Worm (Caenorhabditis elegans): Measurements from ENCODE around the gene str-97.

DNA sequence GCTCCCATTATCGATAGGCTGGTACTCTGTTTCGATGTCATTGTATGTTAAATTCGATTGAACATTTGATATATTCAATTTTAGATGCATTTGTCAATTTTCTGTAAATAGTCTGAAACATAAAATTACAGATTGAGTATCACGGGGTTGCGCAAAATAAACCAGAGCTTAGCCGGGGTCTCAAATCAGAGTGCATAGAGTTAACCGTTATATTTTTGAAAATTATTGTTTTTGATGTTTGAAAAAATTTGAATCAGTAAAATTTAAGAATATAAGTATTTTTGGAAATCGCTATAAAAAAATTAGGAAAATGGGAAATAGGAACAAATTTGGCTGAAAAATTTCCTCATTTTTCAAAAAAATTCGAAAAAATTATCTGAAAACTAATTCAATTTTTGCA is 4.6 kb upstream of the str-97 start, which contains the start of gene F10A3.17:
- no peak for TF ChIP-seq nhr-28 (tag; optimal IDR thresholded peaks at IDR 0.05)
- no peak for TF ChIP-seq nhr-237 (tag; optimal IDR thresholded peaks at IDR 0.05)
- no peak for TF ChIP-seq fkh-10 (GFP tag; optimal IDR thresholded peaks at IDR 0.05)
- TF ChIP-seq nhr-10 (tag; optimal IDR thresholded peaks at IDR 0.05), result no peak
- no peak for TF ChIP-seq R02D3.7 (tag; optimal IDR thresholded peaks at IDR 0.05)

All from whole organism, L4 larva.